Fruit fly (Drosophila melanogaster) whole organism, embryonic: ENCODE measurements around the gene deltaCOP.

Experiments
- Aef1 ChIP-seq: fragments of 200-800 bp; sonication (Bioruptor generic); IDR thresholded peaks from 3 replicates; pipeline ENCODE4 v1.3.6; 2022; ENCODE audit warnings: missing biosample characterization, missing genetic modification characterization
- BtbVII ChIP-seq: fragments of 200-800 bp; sonication (Bioruptor generic); optimal IDR thresholded peaks from 3 replicates; lab custom pipeline; 2017; ENCODE audit warnings: missing biosample characterization, mild to moderate bottlenecking, missing genetic modification characterization
- CG10209 ChIP-seq: fragments of 200-800 bp; sonication (Bioruptor generic); optimal IDR thresholded peaks from 3 replicates; lab custom pipeline; 2017; ENCODE audit warnings: missing biosample characterization, mild to moderate bottlenecking, missing genetic modification characterization, missing genetic modification reagents
- CG10274 ChIP-seq: fragments of 200-800 bp; sonication (Bioruptor generic); optimal IDR thresholded peaks from 3 replicates; lab custom pipeline; 2017; ENCODE audit warnings: missing biosample characterization, mild to moderate bottlenecking, missing genetic modification characterization
- CG10321 ChIP-seq: fragments of 200-800 bp; sonication (Bioruptor generic); IDR thresholded peaks from 2 replicates; pipeline ENCODE4 v1.3.6; 2022; ENCODE audit warnings: missing biosample characterization, missing genetic modification characterization
- CG10431 ChIP-seq: fragments of 200-800 bp; sonication (Bioruptor generic); optimal IDR thresholded peaks from 3 replicates; lab custom pipeline; 2018; ENCODE audit warnings: missing biosample characterization, mild to moderate bottlenecking, missing genetic modification characterization
- CG12391 ChIP-seq: fragments of 200-800 bp; sonication (Bioruptor generic); optimal IDR thresholded peaks from 3 replicates; lab custom pipeline; 2018; ENCODE audit warnings: missing biosample characterization, mild to moderate bottlenecking, missing genetic modification characterization, moderate library complexity
- CG12942 ChIP-seq: fragments of 200-800 bp; sonication (Bioruptor generic); optimal IDR thresholded peaks from 3 replicates; lab custom pipeline; 2016; ENCODE audit warnings: missing biosample characterization, missing genetic modification characterization
- CG15601 ChIP-seq: fragments of 200-800 bp; sonication (Bioruptor generic); optimal IDR thresholded peaks from 3 replicates; lab custom pipeline; 2019; ENCODE audit warnings: missing biosample characterization, mild to moderate bottlenecking, missing genetic modification characterization, moderate library complexity
- CG16863 ChIP-seq: fragments of 200-800 bp; sonication (Bioruptor generic); optimal IDR thresholded peaks from 3 replicates; lab custom pipeline; 2016; ENCODE audit warnings: missing biosample characterization, missing genetic modification characterization
- CG17328 ChIP-seq: fragments of 200-800 bp; sonication (Bioruptor generic); IDR thresholded peaks from 2 replicates; pipeline ENCODE4 v1.3.6; 2022; ENCODE audit warnings: missing biosample characterization, missing genetic modification characterization
- CG17385 ChIP-seq: fragments of 200-800 bp; sonication (Bioruptor generic); optimal IDR thresholded peaks from 3 replicates; lab custom pipeline; 2018; ENCODE audit warnings: missing biosample characterization, mild to moderate bottlenecking, missing genetic modification characterization
- CG1792 ChIP-seq: fragments of 200-800 bp; sonication (Bioruptor generic); optimal IDR thresholded peaks from 2 replicates; lab custom pipeline; 2016; ENCODE audit warnings: missing biosample characterization, missing genetic modification characterization
- CG2202 ChIP-seq: fragments of 200-800 bp; sonication (Bioruptor generic); optimal IDR thresholded peaks from 2 replicates; lab custom pipeline; 2018; ENCODE audit warnings: missing biosample characterization, mild to moderate bottlenecking, missing genetic modification characterization
- CG3163 ChIP-seq: fragments of 200-800 bp; sonication (Bioruptor generic); optimal IDR thresholded peaks from 3 replicates; lab custom pipeline; 2016; ENCODE audit warnings: missing biosample characterization, missing genetic modification characterization
- CG32772 ChIP-seq: fragments of 200-800 bp; sonication (Bioruptor generic); IDR thresholded peaks from 2 replicates; pipeline ENCODE4 v1.3.6; 2022; ENCODE audit warnings: missing biosample characterization, missing genetic modification characterization
- CG6689 ChIP-seq: fragments of 200-800 bp; sonication (Bioruptor generic); IDR thresholded peaks from 2 replicates; pipeline ENCODE4 v1.3.6; 2022; ENCODE audit warnings: missing biosample characterization, missing genetic modification characterization
- CG7745 ChIP-seq: fragments of 200-800 bp; sonication (Bioruptor generic); optimal IDR thresholded peaks from 2 replicates; lab custom pipeline; 2018; ENCODE audit warnings: missing biosample characterization, mild to moderate bottlenecking, missing genetic modification characterization, moderate library complexity
- CG7786 ChIP-seq: fragments of 200-800 bp; sonication (Bioruptor generic); optimal IDR thresholded peaks from 2 replicates; lab custom pipeline; 2016; ENCODE audit warnings: missing biosample characterization, missing genetic modification characterization
- CG9876 ChIP-seq: fragments of 200-800 bp; sonication (Bioruptor generic); optimal IDR thresholded peaks from 2 replicates; lab custom pipeline; 2016; ENCODE audit warnings: missing biosample characterization, missing genetic modification characterization
- Drgx ChIP-seq: fragments of 200-800 bp; sonication (Bioruptor generic); IDR thresholded peaks from 2 replicates; pipeline ENCODE4 v1.3.6; 2022; ENCODE audit warnings: missing biosample characterization, missing genetic modification characterization
- Ets65A ChIP-seq: fragments of 200-800 bp; sonication (Bioruptor generic); peaks from one replicate; lab custom pipeline; 2016; ENCODE audit warnings: missing biosample characterization, missing genetic modification characterization
- GATAe ChIP-seq: fragments of 200-800 bp; sonication (Bioruptor generic); conservative IDR thresholded peaks from 2 replicates; pipeline ENCODE4 v1.3.6; 2022; ENCODE audit warnings: missing biosample characterization, missing genetic modification characterization
- H15 ChIP-seq: fragments of 200-800 bp; sonication (Bioruptor generic); IDR thresholded peaks from 3 replicates; pipeline ENCODE4 v1.3.6; 2022; ENCODE audit warnings: missing biosample characterization, missing genetic modification characterization
- HmgZ ChIP-seq: fragments of 200-800 bp; sonication (Bioruptor generic); optimal IDR thresholded peaks from 2 replicates; lab custom pipeline; 2018; ENCODE audit warnings: missing biosample characterization, mild to moderate bottlenecking, missing genetic modification characterization
- Hsf ChIP-seq: fragments of 200-800 bp; sonication (Bioruptor generic); optimal IDR thresholded peaks from 3 replicates; lab custom pipeline; 2016; ENCODE audit warnings: missing biosample characterization, missing genetic modification characterization
- Mad ChIP-seq: fragments of 200-800 bp; sonication (Bioruptor generic); optimal IDR thresholded peaks from 2 replicates; lab custom pipeline; 2016; ENCODE audit warnings: missing biosample characterization, missing genetic modification characterization
- Mrtf ChIP-seq: fragments of 200-800 bp; sonication (Bioruptor generic); IDR thresholded peaks from 3 replicates; pipeline ENCODE4 v1.3.6; 2022; ENCODE audit warnings: missing biosample characterization, missing genetic modification characterization
- Nf-YA ChIP-seq: fragments of 200-800 bp; sonication (Bioruptor generic); IDR thresholded peaks from 2 replicates; pipeline ENCODE4 v1.3.6; 2022; ENCODE audit warnings: missing biosample characterization, missing genetic modification characterization
- Opbp ChIP-seq: fragments of 200-800 bp; sonication (Bioruptor generic); IDR thresholded peaks from 3 replicates; pipeline ENCODE4 v1.3.6; 2022; ENCODE audit warnings: missing biosample characterization, missing genetic modification characterization; ENCODE audit not compliant: partially characterized antibody
- Sox100B ChIP-seq: fragments of 200-800 bp; sonication (Bioruptor generic); optimal IDR thresholded peaks from 3 replicates; lab custom pipeline; 2018; ENCODE audit warnings: missing biosample characterization, mild to moderate bottlenecking, missing genetic modification characterization
- Trl ChIP-seq, 3 experiments: fragments of >200 bp in 2 of 3; fragments of 200-800 bp in 1 of 3; sonication (Bioruptor generic) in 1 of 3; optimal IDR thresholded peaks; 2 replicates in 1 of 3; 3 replicates in 2 of 3; lab custom pipeline; 2016 to 2017; ENCODE audit warnings: missing biosample characterization in 1 of 3, missing genetic modification characterization in 1 of 3
- amos ChIP-seq: fragments of 200-800 bp; sonication (Bioruptor generic); IDR thresholded peaks from 2 replicates; pipeline ENCODE4 v1.3.6; 2022; ENCODE audit warnings: missing biosample characterization, missing genetic modification characterization; ENCODE audit not compliant: partially characterized antibody
- cad ChIP-seq: fragments of >200 bp; optimal IDR thresholded peaks from 2 replicates; lab custom pipeline; 2017; ENCODE audit warnings: missing biosample characterization, missing genetic modification characterization
- cas ChIP-seq: fragments of 200-800 bp; sonication (Bioruptor generic); IDR thresholded peaks from 2 replicates; pipeline ENCODE4 v1.3.6; 2022; ENCODE audit warnings: missing biosample characterization, missing genetic modification characterization
- exex ChIP-seq: fragments of 200-800 bp; sonication (Bioruptor generic); optimal IDR thresholded peaks from 4 replicates; lab custom pipeline; 2018; ENCODE audit warnings: missing biosample characterization, mild to moderate bottlenecking, missing genetic modification characterization, moderate library complexity
- gcm ChIP-seq: fragments of 200-800 bp; sonication (Bioruptor generic); optimal IDR thresholded peaks from 2 replicates; lab custom pipeline; 2019; ENCODE audit warnings: missing biosample characterization, mild to moderate bottlenecking, missing genetic modification characterization, moderate library complexity
- gsb-n ChIP-seq: fragments of 200-800 bp; sonication (Bioruptor generic); optimal IDR thresholded peaks from 3 replicates; lab custom pipeline; 2018; ENCODE audit warnings: missing biosample characterization, mild to moderate bottlenecking, missing genetic modification characterization
- hb ChIP-seq: fragments of 200-800 bp; sonication (Bioruptor generic); IDR thresholded peaks from 3 replicates; pipeline ENCODE4 v1.3.6; 2022; ENCODE audit warnings: missing biosample characterization, missing genetic modification characterization; ENCODE audit not compliant: partially characterized antibody
- lmd ChIP-seq: fragments of 200-800 bp; sonication (Bioruptor generic); IDR thresholded peaks from 2 replicates; pipeline ENCODE4 v1.3.6; 2022; ENCODE audit warnings: missing biosample characterization, missing genetic modification characterization
- nau ChIP-seq: fragments of 200-800 bp; sonication (Bioruptor generic); optimal IDR thresholded peaks from 3 replicates; lab custom pipeline; 2017; ENCODE audit warnings: missing biosample characterization, mild to moderate bottlenecking, missing genetic modification characterization, missing genetic modification reagents
- nmo ChIP-seq: fragments of 200-800 bp; sonication (Bioruptor generic); optimal IDR thresholded peaks from 2 replicates; lab custom pipeline; 2018; ENCODE audit warnings: missing biosample characterization, mild to moderate bottlenecking, missing genetic modification characterization, moderate library complexity
- pzg ChIP-seq: fragments of 200-800 bp; sonication (Bioruptor generic); optimal IDR thresholded peaks from 3 replicates; lab custom pipeline; 2018; ENCODE audit warnings: missing biosample characterization, mild to moderate bottlenecking, missing genetic modification characterization, moderate library complexity
- schlank ChIP-seq: fragments of 200-800 bp; sonication (Bioruptor generic); optimal IDR thresholded peaks from 2 replicates; lab custom pipeline; 2018; ENCODE audit warnings: missing biosample characterization, mild to moderate bottlenecking, missing genetic modification characterization
- sisA ChIP-seq: fragments of 200-800 bp; sonication (Bioruptor generic); IDR thresholded peaks from 2 replicates; pipeline ENCODE4 v1.3.6; 2022; ENCODE audit warnings: missing biosample characterization, missing genetic modification characterization
- slbo ChIP-seq: fragments of 200-800 bp; sonication (Bioruptor generic); IDR thresholded peaks from 2 replicates; pipeline ENCODE4 v1.3.6; 2022; ENCODE audit warnings: missing biosample characterization, missing genetic modification characterization
- so ChIP-seq: fragments of 200-800 bp; sonication (Bioruptor generic); IDR thresholded peaks from 3 replicates; pipeline ENCODE4 v1.3.6; 2022; ENCODE audit warnings: missing biosample characterization, missing genetic modification characterization
- tx ChIP-seq: fragments of 200-800 bp; sonication (Bioruptor generic); optimal IDR thresholded peaks from 2 replicates; lab custom pipeline; 2016; ENCODE audit warnings: missing biosample characterization, missing genetic modification characterization
- unc-4 ChIP-seq: fragments of 200-800 bp; sonication (Bioruptor generic); IDR thresholded peaks from 2 replicates; pipeline ENCODE4 v1.3.6; 2022; ENCODE audit warnings: missing biosample characterization, missing genetic modification characterization; ENCODE audit not compliant: partially characterized antibody
- zfh1 ChIP-seq: fragments of 200-800 bp; sonication (Bioruptor generic); IDR thresholded peaks from 3 replicates; pipeline ENCODE4 v1.3.6; 2022; ENCODE audit warnings: missing biosample characterization, missing genetic modification characterization

deltaCOP gene

dm6 chrX:1861620-1862184, at the start of gene deltaCOP (continued):
- TF ChIP-seq exex (tag; lab: Kevin White, UChicago) (no peak), Mad (GFP tag; lab: Kevin White, UChicago) (peak; percentile 80), CG17385 (GFP tag; lab: Kevin White, UChicago) (peak; percentile 69), gsb-n (tag; lab: Kevin White, UChicago) (peak; percentile 61), nmo (GFP tag; lab: Kevin White, UChicago) (peak; percentile 79), CG10209 (peak; percentile 83), slbo (GFP tag; lab: Robert Waterston, UW) (peak; percentile 91), CG7786 (peak; percentile 93), zfh1 (GFP tag; lab: Robert Waterston, UW) (peak; percentile 70), sisA (GFP tag; lab: Robert Waterston, UW) (peak; percentile 90), BtbVII (GFP tag; lab: Kevin White, UChicago) (peak; percentile 55), schlank (peak; percentile 24), HmgZ (peak; percentile 79), CG32772 (GFP tag; lab: Robert Waterston, UW) (peak; percentile 87), CG3163 (GFP tag; lab: Kevin White, UChicago) (peak; percentile 68), nau (GFP tag; lab: Kevin White, UChicago) (no peak), Aef1 (peak; percentile 84), Opbp (GFP tag; lab: Robert Waterston, UW) (0 out of 3 replicates have a peak, but pooled peaks have one; percentile 36), so (peak; percentile 84; the same call in 2 of the 3 replicates), amos (GFP tag; lab: Robert Waterston, UW) (peak; percentile 26; the same call in 1 of the 2 replicates), CG7745 (tag; lab: Kevin White, UChicago) (no peak), tx (GFP tag; lab: Kevin White, UChicago) (peak; percentile 92), CG2202 (tag; lab: Kevin White, UChicago) (peak; percentile 47), Drgx (GFP tag; lab: Robert Waterston, UW) (peak; percentile 77), CG10274 (GFP tag; lab: Kevin White, UChicago) (peak; percentile 54), CG9876 (GFP tag; lab: Kevin White, UChicago) (peak; percentile 92), CG12391 (tag; lab: Kevin White, UChicago) (peak; percentile 78), gcm (GFP tag; lab: Kevin White, UChicago) (peak; percentile 28), CG10321 (GFP tag; lab: Robert Waterston, UW) (no peak), hb (no peak), CG15601 (tag; lab: Kevin White, UChicago) (peak; percentile 41), CG6689 (GFP tag; lab: Robert Waterston, UW) (peak; percentile 83), GATAe (GFP tag; lab: Robert Waterston, UW) (no peak; the same call in 1 of the 2 replicates), pzg (GFP tag; lab: Kevin White, UChicago) (peak; percentile 39), cad (GFP tag; lab: Kevin White, UChicago) (no peak), CG12942 (GFP tag; lab: Kevin White, UChicago) (peak; percentile 86), cas (GFP tag; lab: Robert Waterston, UW) (0 out of 2 replicates have a peak, but pooled peaks have one; percentile 26), Trl (optimal IDR thresholded peaks at IDR 0.05; lab: Kevin White, UChicago) (no peak), Trl (GFP tag; optimal IDR thresholded peaks at IDR 0.05; lab: Kevin White, UChicago) (peak; percentile 87), Hsf (GFP tag; lab: Kevin White, UChicago) (peak; percentile 92), Sox100B (GFP tag; lab: Kevin White, UChicago) (no peak), CG10431 (GFP tag; lab: Kevin White, UChicago) (no peak), Ets65A (GFP tag; lab: Kevin White, UChicago) (peak; percentile 99), CG17328 (GFP tag; lab: Robert Waterston, UW) (peak; percentile 70), Nf-YA (no peak), CG1792 (GFP tag; lab: Kevin White, UChicago) (peak; percentile 83), H15 (GFP tag; lab: Robert Waterston, UW) (peak; percentile 66; the same call in 1 of the 3 replicates), Mrtf (GFP tag; lab: Robert Waterston, UW) (peak; percentile 69; the same call in 2 of the 3 replicates), CG16863 (GFP tag; lab: Kevin White, UChicago) (peak; percentile 89), lmd (peak; percentile 91), unc-4 (no peak)
